Worm (Caenorhabditis elegans) whole organism, L4/young adult: ENCODE results near the gene K09C4.9.

Experiments
- W03F9.2 ChIP-seq: fragments of 150-350 bp; optimal IDR thresholded peaks from 2 replicates; lab custom pipeline; 2014; ENCODE audit warnings: missing biosample characterization, missing genetic modification characterization
- dao-5 ChIP-seq: sonication (generic microtip); optimal IDR thresholded peaks from 2 replicates; lab custom pipeline; 2016; ENCODE audit warnings: missing genotype, missing genetic modification characterization, moderate library complexity, missing compliant biosample characterization
- him-1 ChIP-seq: sonication (generic microtip); optimal IDR thresholded peaks from 2 replicates; lab custom pipeline; 2016; ENCODE audit warnings: missing genotype, missing genetic modification reagents, missing genetic modification characterization, missing compliant biosample characterization

DNA sequence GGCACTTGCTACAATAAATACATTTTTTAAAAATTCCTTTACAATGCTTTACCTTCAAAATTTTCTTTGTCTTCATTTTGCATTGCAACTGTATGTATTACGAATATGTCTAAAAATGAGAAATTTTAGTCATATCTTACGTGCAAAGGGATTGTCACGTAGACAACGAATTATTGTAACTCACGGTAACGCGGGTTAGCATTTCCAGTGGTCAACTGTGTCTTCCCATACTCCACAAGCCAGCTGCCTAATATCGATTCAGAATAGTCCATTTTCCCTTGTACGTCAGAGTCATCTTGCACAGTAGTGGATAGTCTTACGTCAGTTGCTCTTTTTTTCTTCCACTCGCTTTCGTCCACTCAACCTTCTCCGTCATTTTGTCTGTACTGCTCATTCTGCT, 9.0 kb downstream of the K09C4.9 start, which contains the start of gene fbxb-71:
- TF ChIP-seq him-1 (tag; lab: Kevin White, UChicago) (no peak), W03F9.2 (tag; lab: Kevin White, UChicago) (no peak), dao-5 (tag; lab: Kevin White, UChicago) (no peak)
